Worm (Caenorhabditis elegans) whole organism, L1 larva: Measurements from ENCODE around the gene tat-1.

ENCODE experiments used
- F16B12.6 ChIP-seq: fragments of 150-350 bp; optimal IDR thresholded peaks from 2 replicates; lab custom pipeline; 2014; ENCODE audit warnings: missing biosample characterization, missing genetic modification characterization
- aha-1 ChIP-seq: fragments of 150-350 bp; optimal IDR thresholded peaks from 2 replicates; lab custom pipeline; 2014; ENCODE audit warnings: missing biosample characterization, missing genetic modification characterization
- alr-1 ChIP-seq: fragments of 200-800 bp; sonication (Bioruptor generic); optimal IDR thresholded peaks from 2 replicates; lab custom pipeline; 2018; ENCODE audit warnings: borderline replicate concordance, mild to moderate bottlenecking, missing genetic modification characterization, missing compliant biosample characterization
- ceh-63 ChIP-seq: fragments of 200-800 bp; sonication (Bioruptor generic); optimal IDR thresholded peaks from 2 replicates; lab custom pipeline; 2018; ENCODE audit warnings: mild to moderate bottlenecking, missing genetic modification characterization, missing compliant biosample characterization
- ceh-8 ChIP-seq: fragments of 200-800 bp; sonication (Bioruptor generic); optimal IDR thresholded peaks from 2 replicates; lab custom pipeline; 2018; ENCODE audit warnings: mild to moderate bottlenecking, missing genetic modification characterization, moderate library complexity, missing compliant biosample characterization
- ceh-82 ChIP-seq, 3 experiments: fragments of 150-350 bp in 1 of 3; sonication (generic microtip) in 2 of 3; optimal IDR thresholded peaks; 2 replicates each; lab custom pipeline; 2014 to 2017; ENCODE audit warnings: missing biosample characterization in 3 of 3, missing genetic modification characterization in 3 of 3
- ceh-90 ChIP-seq: sonication (generic microtip); optimal IDR thresholded peaks from 2 replicates; lab custom pipeline; 2016; ENCODE audit warnings: missing genetic modification characterization, missing compliant biosample characterization
- ces-1 ChIP-seq: fragments of 150-350 bp; optimal IDR thresholded peaks from 2 replicates; lab custom pipeline; 2014; ENCODE audit warnings: missing biosample characterization, missing genetic modification reagents, missing genetic modification characterization
- dpl-1 ChIP-seq, 3 experiments: fragments of 150-350 bp in 2 of 3; sonication (generic microtip) in 1 of 3; optimal IDR thresholded peaks; 2 replicates each; lab custom pipeline; 2014 to 2017; ENCODE audit warnings: missing biosample characterization in 3 of 3, missing genetic modification characterization in 3 of 3, missing genetic modification reagents in 3 of 3
- dsc-1 ChIP-seq: sonication (generic microtip); optimal IDR thresholded peaks from 2 replicates; lab custom pipeline; 2016; ENCODE audit warnings: mild to moderate bottlenecking, missing genetic modification characterization, missing compliant biosample characterization
- efl-1 ChIP-seq, 4 experiments: fragments of 150-350 bp; optimal IDR thresholded peaks in 3 of 4; peaks in 1 of 4; 1 replicate in 1 of 4; 2 replicates in 3 of 4; lab custom pipeline; 2014; ENCODE audit warnings: missing biosample characterization in 2 of 4, missing genetic modification characterization in 2 of 4, missing genetic modification reagents in 2 of 4
- efl-3 ChIP-seq: fragments of 200-800 bp; sonication (Bioruptor generic); optimal IDR thresholded peaks from 2 replicates; lab custom pipeline; 2018; ENCODE audit warnings: mild to moderate bottlenecking, missing genetic modification characterization, missing compliant biosample characterization
- egl-27 ChIP-seq, 2 experiments: fragments of 150-350 bp in 1 of 2; sonication (generic microtip); optimal IDR thresholded peaks; 3 replicates each; lab custom pipeline; 2017 to 2018; ENCODE audit warnings: missing biosample characterization in 2 of 2, missing genetic modification characterization in 2 of 2, missing genetic modification reagents in 2 of 2
- elt-3 ChIP-seq, 6 experiments: fragments of 150-350 bp in 1 of 6; sonication (generic microtip); optimal IDR thresholded peaks; 2 replicates each; lab custom pipeline; 2017 to 2018; ENCODE audit warnings: missing biosample characterization in 6 of 6, missing genetic modification characterization in 6 of 6, inconsistent platforms in 1 of 6
- fos-1 ChIP-seq: fragments of 150-350 bp; optimal IDR thresholded peaks from 2 replicates; lab custom pipeline; 2014; ENCODE audit warnings: missing biosample characterization, missing genetic modification characterization
- grh-1 ChIP-seq: fragments of 200-800 bp; sonication (Bioruptor generic); IDR thresholded peaks from 2 replicates; pipeline ENCODE4 v1.3.6; 2022; ENCODE audit warnings: missing genetic modification reagents, missing genetic modification characterization, missing compliant biosample characterization
- hlh-17 ChIP-seq: fragments of 200-800 bp; sonication (Bioruptor generic); optimal IDR thresholded peaks from 2 replicates; lab custom pipeline; 2018; ENCODE audit warnings: missing genetic modification characterization, mild to moderate bottlenecking, missing compliant biosample characterization, moderate library complexity, borderline replicate concordance
- hlh-4 ChIP-seq: sonication (generic microtip); optimal IDR thresholded peaks from 2 replicates; lab custom pipeline; 2016; ENCODE audit warnings: mild to moderate bottlenecking, missing genetic modification characterization, missing compliant biosample characterization
- irx-1 ChIP-seq: sonication (generic microtip); optimal IDR thresholded peaks from 2 replicates; lab custom pipeline; 2016; ENCODE audit warnings: missing genetic modification characterization, missing compliant biosample characterization
- lin-13 ChIP-seq: fragments of 150-350 bp; optimal IDR thresholded peaks from 2 replicates; lab custom pipeline; 2014; ENCODE audit warnings: missing biosample characterization, missing genetic modification reagents, missing genetic modification characterization
- lin-35 ChIP-seq, 2 experiments: fragments of 150-350 bp; optimal IDR thresholded peaks; 2 replicates each; lab custom pipeline; 2014; ENCODE audit warnings: missing biosample characterization in 2 of 2, missing genetic modification characterization in 2 of 2, missing genetic modification reagents in 2 of 2
- lsy-2 ChIP-seq, 2 experiments: fragments of 150-350 bp; optimal IDR thresholded peaks; 2 replicates each; lab custom pipeline; 2014; ENCODE audit warnings: missing biosample characterization in 2 of 2, missing genetic modification characterization in 2 of 2
- mab-9 ChIP-seq: fragments of 200-800 bp; sonication (Bioruptor generic); IDR thresholded peaks from 2 replicates; pipeline ENCODE4 v1.3.6; 2022; ENCODE audit warnings: missing genetic modification reagents, missing genetic modification characterization, missing compliant biosample characterization
- mdl-1 ChIP-seq, 2 experiments: fragments of 150-350 bp; optimal IDR thresholded peaks; 2 replicates each; lab custom pipeline; 2014 to 2017; ENCODE audit warnings: missing biosample characterization in 2 of 2, missing genetic modification characterization in 2 of 2, inconsistent platforms in 1 of 2
- mef-2 ChIP-seq: fragments of 150-350 bp; optimal IDR thresholded peaks from 2 replicates; lab custom pipeline; 2014; ENCODE audit warnings: missing biosample characterization, missing genetic modification characterization
- mep-1 ChIP-seq: fragments of 150-350 bp; optimal IDR thresholded peaks from 2 replicates; lab custom pipeline; 2014; ENCODE audit warnings: missing biosample characterization, missing genetic modification characterization
- nhr-11 ChIP-seq: fragments of 150-350 bp; optimal IDR thresholded peaks from 2 replicates; lab custom pipeline; 2014; ENCODE audit warnings: missing biosample characterization, missing genetic modification characterization
- nhr-12 ChIP-seq: sonication (generic microtip); optimal IDR thresholded peaks from 2 replicates; lab custom pipeline; 2017; ENCODE audit warnings: missing biosample characterization, missing genetic modification characterization
- nhr-20 ChIP-seq: sonication (generic microtip); optimal IDR thresholded peaks from 2 replicates; lab custom pipeline; 2016; ENCODE audit warnings: mild to moderate bottlenecking, missing genetic modification characterization, missing compliant biosample characterization
- nhr-237 ChIP-seq: fragments of 150-350 bp; optimal IDR thresholded peaks from 2 replicates; lab custom pipeline; 2014; ENCODE audit warnings: missing biosample characterization, missing genetic modification characterization
- nhr-47 ChIP-seq: sonication (generic microtip); optimal IDR thresholded peaks from 2 replicates; lab custom pipeline; 2016; ENCODE audit warnings: mild to moderate bottlenecking, missing genetic modification characterization, moderate library complexity, missing compliant biosample characterization
- nhr-71 ChIP-seq: sonication (generic microtip); optimal IDR thresholded peaks from 2 replicates; lab custom pipeline; 2016; ENCODE audit warnings: mild to moderate bottlenecking, missing genetic modification characterization, moderate library complexity, missing compliant biosample characterization
- nhr-76 ChIP-seq: sonication (generic microtip); optimal IDR thresholded peaks from 2 replicates; lab custom pipeline; 2017; ENCODE audit warnings: missing biosample characterization, missing genetic modification characterization
- nhr-84 ChIP-seq: sonication (generic microtip); optimal IDR thresholded peaks from 2 replicates; lab custom pipeline; 2017; ENCODE audit warnings: missing biosample characterization, missing genetic modification characterization
- nhr-85 ChIP-seq: sonication (generic microtip); peaks from one replicate; lab custom pipeline; 2016; ENCODE audit warnings: missing genetic modification characterization, inconsistent platforms, missing compliant biosample characterization
- pag-3 ChIP-seq: sonication (generic microtip); optimal IDR thresholded peaks from 2 replicates; lab custom pipeline; 2017; ENCODE audit warnings: missing genetic modification characterization, mild to moderate bottlenecking, missing compliant biosample characterization, antibody characterized with exemption, borderline replicate concordance; ENCODE audit not compliant: insufficient read depth
- pqm-1 ChIP-seq: sonication (generic microtip); optimal IDR thresholded peaks from 3 replicates; lab custom pipeline; 2017; ENCODE audit warnings: missing biosample characterization, missing genetic modification characterization
- rnt-1 ChIP-seq: sonication (generic microtip); optimal IDR thresholded peaks from 2 replicates; lab custom pipeline; 2016; ENCODE audit warnings: mild to moderate bottlenecking, missing genetic modification characterization, moderate library complexity, missing compliant biosample characterization
- snpc-4 ChIP-seq: fragments of 150-350 bp; optimal IDR thresholded peaks from 2 replicates; lab custom pipeline; 2014; ENCODE audit warnings: missing biosample characterization, missing genetic modification characterization
- snu-23 ChIP-seq: sonication (generic microtip); optimal IDR thresholded peaks from 2 replicates; lab custom pipeline; 2016; ENCODE audit warnings: missing genetic modification characterization, missing compliant biosample characterization
- sptf-1 ChIP-seq: fragments of 150-350 bp; optimal IDR thresholded peaks from 2 replicates; lab custom pipeline; 2014; ENCODE audit warnings: missing biosample characterization, missing genetic modification characterization
- swsn-7 ChIP-seq: sonication (generic microtip); optimal IDR thresholded peaks from 2 replicates; lab custom pipeline; 2016; ENCODE audit warnings: missing genetic modification characterization, missing compliant biosample characterization
- tlp-1 ChIP-seq: fragments of 150-350 bp; optimal IDR thresholded peaks from 2 replicates; lab custom pipeline; 2014; ENCODE audit warnings: missing biosample characterization, missing genetic modification characterization
- unc-62 ChIP-seq: fragments of 150-350 bp; optimal IDR thresholded peaks from 2 replicates; lab custom pipeline; 2014; ENCODE audit warnings: missing biosample characterization, missing genetic modification reagents, missing genetic modification characterization
- unc-86 ChIP-seq: sonication (generic microtip); optimal IDR thresholded peaks from 2 replicates; lab custom pipeline; 2016; ENCODE audit warnings: missing genetic modification characterization, missing compliant biosample characterization
- unc-98 ChIP-seq: fragments of 200-800 bp; sonication (Bioruptor generic); IDR thresholded peaks from 2 replicates; pipeline ENCODE4 v1.3.6; 2022; ENCODE audit warnings: missing genetic modification characterization, missing compliant biosample characterization
- vab-15 ChIP-seq: sonication (generic microtip); optimal IDR thresholded peaks from 2 replicates; lab custom pipeline; 2017; ENCODE audit warnings: missing genotype, mild to moderate bottlenecking, missing genetic modification characterization, missing compliant biosample characterization
- xbp-1 ChIP-seq: sonication (generic microtip); optimal IDR thresholded peaks from 2 replicates; lab custom pipeline; 2016; ENCODE audit warnings: missing genetic modification characterization, missing compliant biosample characterization
- ztf-11 ChIP-seq, 2 experiments: sonication (generic microtip); optimal IDR thresholded peaks; 2 replicates each; lab custom pipeline; 2016 to 2017; ENCODE audit warnings: missing genetic modification characterization in 2 of 2, missing biosample characterization in 1 of 2, missing compliant biosample characterization in 1 of 2
- ztf-4 ChIP-seq: fragments of 150-350 bp; optimal IDR thresholded peaks from 2 replicates; lab custom pipeline; 2014; ENCODE audit warnings: missing biosample characterization, missing genetic modification characterization

tat-1 gene

ce11 chrIII:12368462-12369306 lies 52.8 kb downstream of the tat-1 start, which contains the start of gene his-72:
Gene his-72 (minus strand): TSS chrIII:12369050.
- TF ChIP-seq F16B12.6 (tag; lab: Kevin White, UChicago) (peak; percentile 17), mef-2 (no peak), mep-1 (tag; lab: Kevin White, UChicago) (peak; percentile 40), ceh-90 (tag; lab: Kevin White, UChicago) (no peak), unc-98 (GFP tag; lab: Robert Waterston, UW) (no peak), ztf-11 (tag; optimal IDR thresholded peaks at IDR 0.05; lab: Kevin White, UChicago) (peak in 1 of 2 experiments; percentile 60), nhr-85 (tag; lab: Kevin White, UChicago) (peak; percentile 80), irx-1 (no peak), elt-3 (tag; optimal IDR thresholded peaks at IDR 0.05; lab: Kevin White, UChicago) (peak in 1 of 6 experiments; percentile 2), egl-27 (tag; optimal IDR thresholded peaks at IDR 0.05; lab: Kevin White, UChicago) (no peak), ceh-8 (GFP tag; lab: Kevin White, UChicago) (no peak), alr-1 (tag; lab: Kevin White, UChicago) (no peak), ztf-4 (tag; lab: Kevin White, UChicago) (peak; percentile 67), snpc-4 (no peak), xbp-1 (tag; lab: Kevin White, UChicago) (peak; percentile 29), swsn-7 (tag; lab: Kevin White, UChicago) (peak; percentile 40), nhr-12 (no peak), unc-62 (GFP tag; lab: Kevin White, UChicago) (no peak), nhr-47 (tag; lab: Kevin White, UChicago) (peak; percentile 66), dsc-1 (tag; lab: Kevin White, UChicago) (peak; percentile 48), ces-1 (GFP tag; lab: Kevin White, UChicago) (no peak), grh-1 (peak; percentile 38; the same call in 1 of the 2 replicates), nhr-237 (tag; lab: Kevin White, UChicago) (no peak), pqm-1 (tag; lab: Kevin White, UChicago) (no peak), hlh-4 (tag; lab: Kevin White, UChicago) (no peak), fos-1 (tag; lab: Kevin White, UChicago) (no peak), ceh-63 (GFP tag; lab: Kevin White, UChicago) (no peak), efl-3 (GFP tag; lab: Kevin White, UChicago) (no peak), lin-13 (GFP tag; lab: Kevin White, UChicago) (peak; percentile 59), hlh-17 (no peak), aha-1 (tag; lab: Kevin White, UChicago) (no peak), efl-1 (optimal IDR thresholded peaks at IDR 0.05; lab: Kevin White, UChicago) (peak; percentile 43 to 56), efl-1 (GFP tag; optimal IDR thresholded peaks at IDR 0.05 in 1 of 2; lab: Kevin White, UChicago) (peak; percentile 54 to 89), nhr-76 (no peak), mdl-1 (tag; optimal IDR thresholded peaks at IDR 0.05; lab: Kevin White, UChicago) (peak; percentile 42 to 47), unc-86 (tag; lab: Kevin White, UChicago) (peak; percentile 54), rnt-1 (tag; lab: Kevin White, UChicago) (peak; percentile 51), sptf-1 (tag; lab: Kevin White, UChicago) (no peak), tlp-1 (tag; lab: Kevin White, UChicago) (no peak), nhr-71 (peak; percentile 71), lin-35 (GFP tag; optimal IDR thresholded peaks at IDR 0.05; lab: Kevin White, UChicago) (peak; percentile 46 to 63), nhr-20 (tag; lab: Kevin White, UChicago) (peak; percentile 41), lsy-2 (tag; optimal IDR thresholded peaks at IDR 0.05; lab: Kevin White, UChicago) (peak; percentile 47 to 53), mab-9 (0 out of 2 replicates have a peak, but pooled peaks have one; percentile 33), snu-23 (GFP tag; lab: Kevin White, UChicago) (peak; percentile 33), vab-15 (tag; lab: Kevin White, UChicago) (peak; percentile 56), ceh-82 (tag; optimal IDR thresholded peaks at IDR 0.05; lab: Kevin White, UChicago) (peak in 2 of 3 experiments; percentile 56 to 75), dpl-1 (GFP tag; optimal IDR thresholded peaks at IDR 0.05; lab: Kevin White, UChicago) (peak; percentile 41 to 62 (median 50)), pag-3 (no peak), nhr-11 (tag; lab: Kevin White, UChicago) (no peak), nhr-84 (no peak)
